Fruit fly (Drosophila melanogaster): ENCODE data around the gene Ca-beta.

DNA sequence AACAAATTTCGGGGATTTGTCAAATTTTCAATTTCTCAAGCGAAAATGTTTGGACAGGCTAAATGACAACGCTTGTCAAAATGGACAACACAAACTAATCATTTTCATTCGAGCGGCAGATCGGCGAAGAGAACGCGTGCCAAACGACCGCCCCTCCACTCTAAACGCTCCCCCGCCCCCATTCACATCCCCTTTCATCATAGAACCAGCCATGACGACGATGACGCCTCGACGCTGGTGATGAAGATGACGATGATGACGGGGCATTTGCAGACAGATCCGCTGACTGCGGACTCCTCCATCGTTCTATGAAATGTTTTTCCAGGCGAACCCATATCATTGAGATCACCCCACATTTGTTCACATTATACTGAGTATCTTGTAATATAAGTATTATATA lies 13.2 kb downstream of the Ca-beta start:
- no peak for TF ChIP-seq ttk (optimal IDR thresholded peaks at IDR 0.05)
- TF ChIP-seq psq (optimal IDR thresholded peaks at IDR 0.05), result no peak
- TF ChIP-seq Myc (optimal IDR thresholded peaks at IDR 0.05), result no peak
- TF ChIP-seq h (optimal IDR thresholded peaks at IDR 0.05), result no peak
- no peak for TF ChIP-seq insv (optimal IDR thresholded peaks at IDR 0.05)
- no peak for TF ChIP-seq Sin3A (optimal IDR thresholded peaks at IDR 0.05)
